Worm (Caenorhabditis elegans) whole organism, L2 larva: Measurements from ENCODE around the gene srw-144.

Experiments
- egl-27 ChIP-seq: sonication (generic microtip); optimal IDR thresholded peaks from 3 replicates; lab custom pipeline; 2017; ENCODE audit warnings: missing biosample characterization, missing genetic modification reagents, missing genetic modification characterization
- lsy-2 ChIP-seq, 2 experiments: fragments of 150-350 bp in 1 of 2; sonication (generic microtip) in 1 of 2; optimal IDR thresholded peaks; 2 replicates each; lab custom pipeline; 2014 to 2017; ENCODE audit warnings: missing biosample characterization in 2 of 2, missing genetic modification characterization in 2 of 2
- nhr-77 ChIP-seq: fragments of 150-350 bp; optimal IDR thresholded peaks from 2 replicates; lab custom pipeline; 2014; ENCODE audit warnings: missing biosample characterization, missing genetic modification characterization

- TF ChIP-seq lsy-2 (tag; optimal IDR thresholded peaks at IDR 0.05; lab: Kevin White, UChicago) (no peak), nhr-77 (tag; lab: Kevin White, UChicago) (no peak), egl-27 (no peak)
Observed at ce11 chrV:2996105-2996504, 35.3 kb upstream of the srw-144 start, which contains the start of gene srw-120.
